Fruit fly (Drosophila melanogaster): ENCODE measurements around the gene CG15459.

The CG15459 gene

DNA sequence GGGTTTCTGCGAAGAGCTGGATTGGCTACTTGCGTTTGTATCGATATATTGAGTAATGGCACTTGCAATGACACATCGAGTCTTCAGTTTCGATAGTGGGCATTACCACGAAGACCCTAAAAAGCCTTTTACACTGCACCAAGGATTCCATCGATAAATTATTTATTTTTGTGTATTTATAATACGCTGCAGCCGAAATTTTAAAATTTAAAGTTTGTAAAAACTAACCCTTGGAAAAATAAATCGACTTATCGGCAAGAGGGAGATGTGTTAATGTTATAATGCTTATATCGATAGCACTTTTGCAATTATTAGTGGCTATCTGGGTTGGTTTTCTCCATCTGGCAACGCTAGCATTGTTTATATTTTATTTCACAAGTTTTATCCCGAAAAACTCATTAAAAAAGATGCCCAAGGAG lies 10.4 kb upstream of the CG15459 start, which contains the start of the genes Pp4-19C and cactin (continued):
- TF ChIP-seq Oli (tag; optimal IDR thresholded peaks at IDR 0.05) (no peak), seq (GFP tag; IDR thresholded peaks at IDR 0.05) (no peak), Abd-B (GFP tag; optimal IDR thresholded peaks at IDR 0.05) (peak; percentile 48), CG2199 (GFP tag; IDR thresholded peaks at IDR 0.05) (no peak), br (optimal IDR thresholded peaks at IDR 0.05) (no peak), CG30403 (GFP tag; optimal IDR thresholded peaks at IDR 0.05) (peak; percentile 46), dimm (GFP tag; IDR thresholded peaks at IDR 0.05) (no peak), CG18011 (GFP tag; optimal IDR thresholded peaks at IDR 0.05) (no peak), CG14667 (GFP tag; IDR thresholded peaks at IDR 0.05) (no peak), tll (GFP tag; optimal IDR thresholded peaks at IDR 0.05) (no peak), stc (GFP tag; IDR thresholded peaks at IDR 0.05) (no peak), Poxn (GFP tag; IDR thresholded peaks at IDR 0.05) (no peak), CG10209 (GFP tag; optimal IDR thresholded peaks at IDR 0.05) (no peak), Awh (GFP tag; IDR thresholded peaks at IDR 0.05) (no peak), Side (GFP tag; optimal IDR thresholded peaks at IDR 0.05) (no peak), Elba2 (GFP tag; optimal IDR thresholded peaks at IDR 0.05) (peak; percentile 30), Hmx (GFP tag; optimal IDR thresholded peaks at IDR 0.05) (no peak), CG18764 (GFP tag; optimal IDR thresholded peaks at IDR 0.05) (no peak), Ets65A (GFP tag) (no peak), pzg (GFP tag; optimal IDR thresholded peaks at IDR 0.05) (peak; percentile 54), hb (GFP tag; IDR thresholded peaks at IDR 0.05; ENCODE audit: partially characterized antibody) (peak; percentile 89), cato (GFP tag; optimal IDR thresholded peaks at IDR 0.05; ENCODE audit: borderline replicate concordance) (no peak), MTF-1 (GFP tag; optimal IDR thresholded peaks at IDR 0.05; ENCODE audit: borderline replicate concordance) (no peak), CG1529 (GFP tag; optimal IDR thresholded peaks at IDR 0.05) (no peak), Hey (tag; optimal IDR thresholded peaks at IDR 0.05) (no peak), kah (GFP tag; optimal IDR thresholded peaks at IDR 0.05) (no peak), Six4 (GFP tag; optimal IDR thresholded peaks at IDR 0.05) (no peak), CG7987 (GFP tag; optimal IDR thresholded peaks at IDR 0.05) (no peak), Antp (GFP tag; optimal IDR thresholded peaks at IDR 0.05) (peak; percentile 0), Max (GFP tag; optimal IDR thresholded peaks at IDR 0.05) (no peak), CG10565 (GFP tag; optimal IDR thresholded peaks at IDR 0.05) (no peak), CG10274 (GFP tag; optimal IDR thresholded peaks at IDR 0.05) (no peak), dati (GFP tag; IDR thresholded peaks at IDR 0.05) (no peak), al (GFP tag; IDR thresholded peaks at IDR 0.05) (no peak), CG7271 (tag; optimal IDR thresholded peaks at IDR 0.05) (no peak), ems (GFP tag; optimal IDR thresholded peaks at IDR 0.05) (no peak), CG8290 (GFP tag; optimal IDR thresholded peaks at IDR 0.05) (no peak), CG8290 (tag; optimal IDR thresholded peaks at IDR 0.05) (no peak), HLHmδ (GFP tag; optimal IDR thresholded peaks at IDR 0.05) (no peak), CG11723 (GFP tag; optimal IDR thresholded peaks at IDR 0.05) (no peak), maf-S (GFP tag; optimal IDR thresholded peaks at IDR 0.05) (no peak), CG31224 (GFP tag; IDR thresholded peaks at IDR 0.05) (no peak), fd64A (GFP tag; optimal IDR thresholded peaks at IDR 0.05) (no peak), sc (optimal IDR thresholded peaks at IDR 0.05) (no peak), sc (GFP tag; optimal IDR thresholded peaks at IDR 0.05) (no peak), NC2β (GFP tag; optimal IDR thresholded peaks at IDR 0.05) (no peak), emc (GFP tag; optimal IDR thresholded peaks at IDR 0.05) (no peak), lab (GFP tag; optimal IDR thresholded peaks at IDR 0.05) (no peak), Hr51 (GFP tag; optimal IDR thresholded peaks at IDR 0.05) (no peak), Neu2 (GFP tag; optimal IDR thresholded peaks at IDR 0.05; ENCODE audit: borderline replicate concordance) (peak; percentile 62), CG2889 (GFP tag; IDR thresholded peaks at IDR 0.05) (no peak), Myb (GFP tag; optimal IDR thresholded peaks at IDR 0.05) (peak; percentile 22), CG11560 (tag; IDR thresholded peaks at IDR 0.05) (peak; percentile 61; the same call in 2 of the 3 replicates)
